Worm (Caenorhabditis elegans) whole organism, L2 larva: Measurements from ENCODE around the gene cho-1.

Experiments
- F13H6.1 ChIP-seq: sonication (generic microtip); optimal IDR thresholded peaks from 2 replicates; lab custom pipeline; 2016; ENCODE audit warnings: missing genetic modification characterization, missing compliant biosample characterization
- ceh-16 ChIP-seq: fragments of 150-350 bp; optimal IDR thresholded peaks from 2 replicates; lab custom pipeline; 2014; ENCODE audit warnings: missing biosample characterization, missing genetic modification characterization
- ceh-82 ChIP-seq: fragments of 150-350 bp; optimal IDR thresholded peaks from 2 replicates; lab custom pipeline; 2014; ENCODE audit warnings: missing biosample characterization, missing genetic modification characterization
- fos-1 ChIP-seq: fragments of 150-350 bp; optimal IDR thresholded peaks from 2 replicates; lab custom pipeline; 2014; ENCODE audit warnings: missing biosample characterization, missing genetic modification characterization
- lin-39 ChIP-seq: fragments of 150-350 bp; optimal IDR thresholded peaks from 2 replicates; lab custom pipeline; 2014; ENCODE audit warnings: missing biosample characterization, missing genetic modification reagents, missing genetic modification characterization
- nhr-12 ChIP-seq: fragments of 150-350 bp; optimal IDR thresholded peaks from 2 replicates; lab custom pipeline; 2014; ENCODE audit warnings: missing biosample characterization, missing genetic modification characterization
- nhr-77 ChIP-seq: fragments of 150-350 bp; optimal IDR thresholded peaks from 2 replicates; lab custom pipeline; 2014; ENCODE audit warnings: missing biosample characterization, missing genetic modification characterization

- TF ChIP-seq ceh-16 (tag; lab: Kevin White, UChicago), result no peak
- TF ChIP-seq ceh-82 (tag; lab: Kevin White, UChicago), result no peak
- no peak for TF ChIP-seq nhr-12 (tag; lab: Kevin White, UChicago)
- TF ChIP-seq lin-39 (tag; lab: Kevin White, UChicago), result no peak
- no peak for TF ChIP-seq nhr-77 (tag; lab: Kevin White, UChicago)
- no peak for TF ChIP-seq fos-1
- no peak for TF ChIP-seq F13H6.1 (tag; lab: Kevin White, UChicago)
These were observed 37.8 kb upstream of the cho-1 start, which contains the start of gene ttr-51 for ce11 chrIV:13252211-13252610.
